Worm (Caenorhabditis elegans) whole organism, L3 larva: Measurements from ENCODE around the gene T13C2.2.

Experiments
- elt-3 ChIP-seq, 3 experiments: fragments of 150-350 bp in 1 of 3; sonication (generic microtip) in 2 of 3; optimal IDR thresholded peaks; 2 replicates in 2 of 3; 4 replicates in 1 of 3; lab custom pipeline; 2014 to 2017; ENCODE audit warnings: missing biosample characterization in 3 of 3, missing genetic modification characterization in 3 of 3
- hmg-11 ChIP-seq: sonication (generic microtip); optimal IDR thresholded peaks from 2 replicates; lab custom pipeline; 2016; ENCODE audit warnings: missing genetic modification characterization, missing compliant biosample characterization
- nhr-237 ChIP-seq: fragments of 150-350 bp; optimal IDR thresholded peaks from 2 replicates; lab custom pipeline; 2014; ENCODE audit warnings: missing biosample characterization, missing genetic modification characterization
- nhr-28 ChIP-seq: fragments of 150-350 bp; optimal IDR thresholded peaks from 2 replicates; lab custom pipeline; 2014; ENCODE audit warnings: missing biosample characterization, missing genetic modification characterization
- ztf-4 ChIP-seq: fragments of 150-350 bp; optimal IDR thresholded peaks from 2 replicates; lab custom pipeline; 2014; ENCODE audit warnings: missing biosample characterization, missing genetic modification characterization

ce11 chrII:6828073-6828900 lies 36.3 kb downstream of the T13C2.2 start:
- no peak for TF ChIP-seq ztf-4 (tag; lab: Kevin White, UChicago)
- TF ChIP-seq hmg-11 (tag; lab: Kevin White, UChicago), result no peak
- TF ChIP-seq nhr-28 (tag; lab: Kevin White, UChicago), result no peak
- TF ChIP-seq nhr-237 (tag; lab: Kevin White, UChicago), result no peak
- no peak for TF ChIP-seq elt-3 (tag; optimal IDR thresholded peaks at IDR 0.05; lab: Kevin White, UChicago)
